Worm (Caenorhabditis elegans) whole organism, L1 larva: ENCODE data around the gene stdh-3.
"Not testable (repeated sequence)": the region's sequence is repeated elsewhere in the genome, so short reads cannot be mapped to it uniquely, and the experiment has no call there.

ENCODE experiments used
- ama-1 ChIP-seq: fragments of 150-350 bp; optimal IDR thresholded peaks from 2 replicates; lab custom pipeline; 2014
- egl-27 ChIP-seq, 2 experiments: fragments of 150-350 bp in 1 of 2; sonication (generic microtip); optimal IDR thresholded peaks; 3 replicates each; lab custom pipeline; 2017 to 2018; ENCODE audit warnings: missing biosample characterization in 2 of 2, missing genetic modification characterization in 2 of 2, missing genetic modification reagents in 2 of 2
- irx-1 ChIP-seq: sonication (generic microtip); optimal IDR thresholded peaks from 2 replicates; lab custom pipeline; 2016; ENCODE audit warnings: missing genetic modification characterization, missing compliant biosample characterization
- lir-3 ChIP-seq: sonication (generic microtip); optimal IDR thresholded peaks from 2 replicates; lab custom pipeline; 2016; ENCODE audit warnings: mild to moderate bottlenecking, missing genetic modification characterization, moderate library complexity, missing compliant biosample characterization; ENCODE audit not compliant: poor library complexity
- nhr-11 ChIP-seq: fragments of 150-350 bp; optimal IDR thresholded peaks from 2 replicates; lab custom pipeline; 2014; ENCODE audit warnings: missing biosample characterization, missing genetic modification characterization
- nhr-12 ChIP-seq: sonication (generic microtip); optimal IDR thresholded peaks from 2 replicates; lab custom pipeline; 2017; ENCODE audit warnings: missing biosample characterization, missing genetic modification characterization
- nhr-28 ChIP-seq: fragments of 150-350 bp; optimal IDR thresholded peaks from 2 replicates; lab custom pipeline; 2014; ENCODE audit warnings: missing biosample characterization, missing genetic modification characterization
- nhr-47 ChIP-seq: sonication (generic microtip); optimal IDR thresholded peaks from 2 replicates; lab custom pipeline; 2016; ENCODE audit warnings: mild to moderate bottlenecking, missing genetic modification characterization, moderate library complexity, missing compliant biosample characterization
- rnt-1 ChIP-seq: sonication (generic microtip); optimal IDR thresholded peaks from 2 replicates; lab custom pipeline; 2016; ENCODE audit warnings: mild to moderate bottlenecking, missing genetic modification characterization, moderate library complexity, missing compliant biosample characterization
- sox-4 ChIP-seq: sonication (generic microtip); optimal IDR thresholded peaks from 2 replicates; lab custom pipeline; 2016; ENCODE audit warnings: missing genetic modification characterization, missing compliant biosample characterization
- unc-62 ChIP-seq: fragments of 150-350 bp; optimal IDR thresholded peaks from 2 replicates; lab custom pipeline; 2014; ENCODE audit warnings: missing biosample characterization, missing genetic modification reagents, missing genetic modification characterization

- not testable (repeated sequence) for TF ChIP-seq rnt-1 (tag; lab: Kevin White, UChicago); nhr-11 (tag; lab: Kevin White, UChicago); nhr-47; irx-1; unc-62 (GFP tag; lab: Kevin White, UChicago); egl-27 (tag; optimal IDR thresholded peaks at IDR 0.05; lab: Kevin White, UChicago); ama-1 (lab: Kevin White, UChicago); sox-4 (tag; lab: Kevin White, UChicago); lir-3 (tag; lab: Kevin White, UChicago); nhr-12 (tag; lab: Kevin White, UChicago); nhr-28
Observed at ce11 chrV:13882192-13882591, 22.2 kb upstream of the stdh-3 start.
